Fruit fly (Drosophila melanogaster) whole organism, adult: ENCODE measurements around the gene ova.

ENCODE experiments used
- CG11617 ChIP-seq: fragments of 200-800 bp; sonication (Bioruptor generic); optimal IDR thresholded peaks from 2 replicates; lab custom pipeline; 2017; ENCODE audit warnings: mild to moderate bottlenecking, missing biosample characterization, missing genetic modification reagents, missing genetic modification characterization
- CG12768 ChIP-seq: fragments of 200-800 bp; sonication (Bioruptor generic); optimal IDR thresholded peaks from 2 replicates; lab custom pipeline; 2017; ENCODE audit warnings: missing biosample characterization, missing genetic modification characterization, mild to moderate bottlenecking, moderate library complexity, missing genetic modification reagents
- CG14711 ChIP-seq: fragments of 200-800 bp; sonication (Bioruptor generic); optimal IDR thresholded peaks from 2 replicates; lab custom pipeline; 2018; ENCODE audit warnings: missing biosample characterization, mild to moderate bottlenecking, missing genetic modification characterization, moderate library complexity
- CG1620 ChIP-seq: fragments of 200-800 bp; sonication (Bioruptor generic); optimal IDR thresholded peaks from 2 replicates; lab custom pipeline; 2016; ENCODE audit warnings: missing biosample characterization, missing genetic modification characterization
- CG33017 ChIP-seq: fragments of 200-800 bp; sonication (Bioruptor generic); optimal IDR thresholded peaks from 2 replicates; lab custom pipeline; 2018; ENCODE audit warnings: missing biosample characterization, mild to moderate bottlenecking, missing genetic modification characterization, moderate library complexity
- CG5204 ChIP-seq: fragments of 200-800 bp; sonication (Bioruptor generic); optimal IDR thresholded peaks from 2 replicates; lab custom pipeline; 2016; ENCODE audit warnings: missing biosample characterization, missing genetic modification characterization
- CG7045 ChIP-seq: fragments of 200-800 bp; sonication (Bioruptor generic); optimal IDR thresholded peaks from 2 replicates; lab custom pipeline; 2017; ENCODE audit warnings: missing biosample characterization, mild to moderate bottlenecking, missing genetic modification characterization
- CG7101 ChIP-seq: fragments of 200-800 bp; sonication (Bioruptor generic); optimal IDR thresholded peaks from 2 replicates; lab custom pipeline; 2018; ENCODE audit warnings: missing biosample characterization, mild to moderate bottlenecking, missing genetic modification characterization, moderate library complexity
- Clk ChIP-seq: fragments of 200-800 bp; sonication (Bioruptor generic); optimal IDR thresholded peaks from 2 replicates; lab custom pipeline; 2017; ENCODE audit warnings: missing biosample characterization, missing genetic modification characterization
- Crg-1 ChIP-seq: fragments of 200-800 bp; sonication (Bioruptor generic); optimal IDR thresholded peaks from 2 replicates; lab custom pipeline; 2016; ENCODE audit warnings: missing biosample characterization, missing genetic modification characterization
- Hr96 ChIP-seq: fragments of 200-800 bp; sonication (Bioruptor generic); optimal IDR thresholded peaks from 2 replicates; lab custom pipeline; 2016; ENCODE audit warnings: missing biosample characterization, missing genetic modification characterization
- Mnt ChIP-seq: fragments of 200-800 bp; sonication (Bioruptor generic); optimal IDR thresholded peaks from 2 replicates; lab custom pipeline; 2016; ENCODE audit warnings: missing biosample characterization, mild to moderate bottlenecking, missing genetic modification characterization
- bab1 ChIP-seq: fragments of 200-800 bp; sonication (Bioruptor generic); optimal IDR thresholded peaks from 3 replicates; lab custom pipeline; 2019; ENCODE audit warnings: missing biosample characterization, mild to moderate bottlenecking, missing genetic modification characterization, moderate library complexity
- cic ChIP-seq: fragments of 200-800 bp; sonication (Bioruptor generic); optimal IDR thresholded peaks from 2 replicates; lab custom pipeline; 2017; ENCODE audit warnings: missing biosample characterization, mild to moderate bottlenecking, missing genetic modification characterization, moderate library complexity
- cnc ChIP-seq, 2 experiments: fragments of >200 bp; optimal IDR thresholded peaks; 2 replicates each; lab custom pipeline; 2017
- kay ChIP-seq: fragments of 200-800 bp; sonication (Bioruptor generic); peaks from one replicate; lab custom pipeline; 2016; ENCODE audit warnings: missing biosample characterization, missing genetic modification characterization, borderline replicate concordance
- ovo ChIP-seq: fragments of 200-800 bp; sonication (Bioruptor generic); optimal IDR thresholded peaks from 2 replicates; lab custom pipeline; 2016; ENCODE audit warnings: missing biosample characterization, missing genetic modification characterization
- pad ChIP-seq: fragments of 200-800 bp; sonication (Bioruptor generic); optimal IDR thresholded peaks from 3 replicates; lab custom pipeline; 2017; ENCODE audit warnings: missing biosample characterization, missing genetic modification characterization, mild to moderate bottlenecking, moderate library complexity, missing genetic modification reagents
- tj ChIP-seq: fragments of 200-800 bp; sonication (Bioruptor generic); optimal IDR thresholded peaks from 3 replicates; lab custom pipeline; 2017; ENCODE audit warnings: missing biosample characterization, mild to moderate bottlenecking, missing genetic modification characterization, moderate library complexity
- toe ChIP-seq: fragments of 200-800 bp; sonication (Bioruptor generic); optimal IDR thresholded peaks from 2 replicates; lab custom pipeline; 2016; ENCODE audit warnings: missing biosample characterization, missing genetic modification characterization

The ova gene

dm6 chr2L:10232827-10233226 lies 1.3 kb upstream of the ova start:
- TF ChIP-seq cic (GFP tag; lab: Kevin White, UChicago) (peak; percentile 46), Mnt (GFP tag; lab: Kevin White, UChicago) (no peak), kay (GFP tag; lab: Kevin White, UChicago) (peak; percentile 91), Crg-1 (GFP tag; lab: Kevin White, UChicago) (no peak), CG11617 (GFP tag; lab: Kevin White, UChicago) (peak; percentile 29), Hr96 (no peak), CG33017 (no peak)

DNA sequence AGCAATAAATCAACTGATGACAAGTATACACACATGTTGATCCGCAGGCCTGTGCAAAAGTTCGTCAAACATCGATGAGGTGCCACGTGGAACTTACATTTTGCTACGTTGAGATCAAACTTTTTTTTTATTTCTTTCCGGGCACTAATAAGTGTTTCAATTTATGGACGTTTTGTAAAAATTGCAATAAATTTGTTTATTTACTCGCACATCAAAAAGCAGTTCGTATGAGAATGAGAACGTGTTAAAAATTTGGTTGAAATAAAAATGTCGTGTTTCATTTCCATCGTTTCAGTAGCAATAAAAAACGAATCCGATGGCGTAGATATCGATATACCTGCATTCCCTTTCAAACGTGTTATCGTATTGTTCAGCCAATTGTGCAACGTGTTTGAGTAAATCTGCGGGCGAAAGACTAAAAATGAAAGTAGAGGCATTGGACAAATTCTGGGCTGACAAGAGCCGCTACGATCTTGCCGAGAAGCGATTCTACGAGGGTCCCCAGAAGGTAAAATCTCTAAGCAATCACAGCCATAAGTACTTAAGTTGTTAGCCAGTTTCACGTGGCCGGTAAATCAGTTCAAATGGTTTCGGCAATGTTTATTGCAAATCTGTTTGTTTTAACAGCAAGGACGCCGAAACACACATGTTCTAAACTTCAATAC lies 792 bp upstream of the ova start, which contains the start of gene eEF1delta:
Gene eEF1delta (plus strand): TSS at position 356 of the 665 bp plus-strand sequence.
- TF ChIP-seq CG12768 (GFP tag; lab: Kevin White, UChicago) (no peak), CG33017 (no peak), CG7045 (GFP tag; lab: Kevin White, UChicago) (no peak), kay (GFP tag; lab: Kevin White, UChicago) (no peak), Clk (GFP tag; lab: Kevin White, UChicago) (no peak), toe (GFP tag; lab: Kevin White, UChicago) (no peak), Hr96 (no peak), Mnt (GFP tag; lab: Kevin White, UChicago) (peak; percentile 68), pad (no peak), CG1620 (no peak), tj (GFP tag; lab: Kevin White, UChicago) (no peak), cic (GFP tag; lab: Kevin White, UChicago) (no peak), cnc (optimal IDR thresholded peaks at IDR 0.05; lab: Kevin White, UChicago) (peak in 1 of 2 experiments; percentile 3), ovo (GFP tag; lab: Kevin White, UChicago) (no peak), CG7101 (no peak), bab1 (GFP tag; lab: Kevin White, UChicago) (peak; percentile 18), CG5204 (GFP tag; lab: Kevin White, UChicago) (no peak), Crg-1 (GFP tag; lab: Kevin White, UChicago) (no peak), CG11617 (GFP tag; lab: Kevin White, UChicago) (peak; percentile 47), CG14711 (tag; lab: Kevin White, UChicago) (no peak)

DNA sequence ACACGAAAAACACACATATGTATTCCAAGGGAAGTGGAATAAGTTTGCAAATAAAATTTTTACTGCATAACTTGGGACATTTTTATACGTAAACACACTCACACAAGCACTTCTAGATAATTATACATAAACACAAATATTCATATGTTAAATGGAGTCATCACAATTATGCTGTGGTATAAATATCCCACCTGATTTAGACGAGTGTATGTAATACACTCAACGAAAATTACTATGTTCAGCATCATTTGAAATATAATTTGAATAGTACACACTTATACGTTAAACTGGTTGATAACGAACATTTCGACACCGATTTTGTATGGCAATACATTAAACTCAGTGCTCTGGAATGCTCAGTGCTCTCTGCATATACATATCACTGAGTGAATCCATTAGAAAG lies 399 bp downstream of the ova start:
- TF ChIP-seq bab1 (GFP tag; lab: Kevin White, UChicago) (peak; percentile 71), kay (GFP tag; lab: Kevin White, UChicago) (no peak), pad (no peak), CG11617 (GFP tag; lab: Kevin White, UChicago) (peak; percentile 2)

DNA sequence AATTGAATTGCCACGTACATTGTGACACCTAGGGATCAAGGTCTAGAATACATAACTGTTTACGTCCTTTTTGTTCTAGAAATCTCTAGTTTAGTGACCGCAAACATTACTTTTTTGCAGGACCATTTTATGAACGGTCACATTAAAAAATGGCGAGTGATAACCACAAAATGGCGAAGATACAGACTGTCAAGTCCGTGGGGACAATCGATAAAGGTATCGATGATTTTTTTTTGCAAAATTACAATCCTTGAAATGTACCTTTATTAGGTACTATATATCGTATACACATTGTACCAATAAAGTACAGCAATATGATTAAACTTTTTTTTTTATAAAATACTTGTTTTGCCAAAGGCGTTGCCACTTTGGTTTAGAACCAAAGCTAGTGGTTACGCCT lies 1.0 kb downstream of the ova start:
- TF ChIP-seq Hr96 (no peak), bab1 (GFP tag; lab: Kevin White, UChicago) (no peak), cic (GFP tag; lab: Kevin White, UChicago) (no peak), kay (GFP tag; lab: Kevin White, UChicago) (peak; percentile 84), CG7101 (no peak), Mnt (GFP tag; lab: Kevin White, UChicago) (no peak), CG11617 (GFP tag; lab: Kevin White, UChicago) (no peak), pad (no peak)

dm6 chr2L:10226724-10227407 lies 4.6 kb downstream of the ova start, which contains the start of gene CG5708:
Gene CG5708, minus strand, starts transcription at chr2L:10226808.
- TF ChIP-seq kay (GFP tag; lab: Kevin White, UChicago) (no peak), toe (GFP tag; lab: Kevin White, UChicago) (no peak), Clk (GFP tag; lab: Kevin White, UChicago) (no peak), CG14711 (tag; lab: Kevin White, UChicago) (peak; percentile 14), CG12768 (GFP tag; lab: Kevin White, UChicago) (peak; percentile 2), cic (GFP tag; lab: Kevin White, UChicago) (no peak), CG11617 (GFP tag; lab: Kevin White, UChicago) (peak; percentile 17), CG1620 (peak; percentile 26), CG7101 (peak; percentile 29), pad (peak; percentile 14), bab1 (GFP tag; lab: Kevin White, UChicago) (peak; percentile 48), Crg-1 (GFP tag; lab: Kevin White, UChicago) (peak; percentile 33), CG5204 (GFP tag; lab: Kevin White, UChicago) (no peak), Hr96 (no peak), cnc (optimal IDR thresholded peaks at IDR 0.05; lab: Kevin White, UChicago) (no peak), Mnt (GFP tag; lab: Kevin White, UChicago) (peak; percentile 40), tj (GFP tag; lab: Kevin White, UChicago) (peak; percentile 19), CG7045 (GFP tag; lab: Kevin White, UChicago) (no peak), ovo (GFP tag; lab: Kevin White, UChicago) (no peak), CG33017 (no peak)

- TF ChIP-seq CG1620 (no peak), kay (GFP tag; lab: Kevin White, UChicago) (peak; percentile 80)
Measured at dm6 chr2L:10226213-10226723, 5.2 kb downstream of the ova start.
